Worm (Caenorhabditis elegans) whole organism, late embryonic: Measurements from ENCODE around the gene R02D5.7.

ENCODE experiments used
- F13H6.1 ChIP-seq: sonication (generic microtip); optimal IDR thresholded peaks from 2 replicates; lab custom pipeline; 2016; ENCODE audit warnings: missing genetic modification characterization, missing compliant biosample characterization
- K02D7.2 ChIP-seq: sonication (generic microtip); optimal IDR thresholded peaks from 2 replicates; lab custom pipeline; 2017; ENCODE audit warnings: mild to moderate bottlenecking, missing genetic modification characterization, missing compliant biosample characterization
- Y22D7AL.16 ChIP-seq: sonication (generic microtip); optimal IDR thresholded peaks from 2 replicates; lab custom pipeline; 2016; ENCODE audit warnings: missing genetic modification characterization, missing compliant biosample characterization
- ahr-1 ChIP-seq: sonication (generic microtip); optimal IDR thresholded peaks from 2 replicates; lab custom pipeline; 2016; ENCODE audit warnings: missing genetic modification characterization, missing compliant biosample characterization
- ama-1 ChIP-seq: fragments of 150-350 bp; optimal IDR thresholded peaks from 2 replicates; lab custom pipeline; 2014
- ceh-18 ChIP-seq: sonication (generic microtip); optimal IDR thresholded peaks from 2 replicates; lab custom pipeline; 2016; ENCODE audit warnings: missing genetic modification characterization, missing compliant biosample characterization
- ceh-19 ChIP-seq: fragments of 200-800 bp; sonication (Bioruptor generic); optimal IDR thresholded peaks from 2 replicates; lab custom pipeline; 2018; ENCODE audit warnings: mild to moderate bottlenecking, missing genetic modification characterization, missing compliant biosample characterization
- ceh-2 ChIP-seq: sonication (generic microtip); optimal IDR thresholded peaks from 2 replicates; lab custom pipeline; 2016; ENCODE audit warnings: missing genotype, missing genetic modification characterization, missing compliant biosample characterization
- ceh-24 ChIP-seq: sonication (generic microtip); optimal IDR thresholded peaks from 2 replicates; lab custom pipeline; 2016; ENCODE audit warnings: mild to moderate bottlenecking, missing genetic modification characterization, missing compliant biosample characterization
- ceh-31 ChIP-seq: sonication (generic microtip); optimal IDR thresholded peaks from 2 replicates; lab custom pipeline; 2016; ENCODE audit warnings: missing genetic modification characterization, missing compliant biosample characterization
- ceh-34 ChIP-seq: sonication (generic microtip); optimal IDR thresholded peaks from 2 replicates; lab custom pipeline; 2016; ENCODE audit warnings: mild to moderate bottlenecking, missing genetic modification characterization, missing compliant biosample characterization
- ceh-48 ChIP-seq: sonication (generic microtip); optimal IDR thresholded peaks from 2 replicates; lab custom pipeline; 2016; ENCODE audit warnings: missing genetic modification characterization, inconsistent platforms, missing compliant biosample characterization
- che-1 ChIP-seq: sonication (generic microtip); optimal IDR thresholded peaks from 2 replicates; lab custom pipeline; 2016; ENCODE audit warnings: mild to moderate bottlenecking, missing genetic modification characterization, missing compliant biosample characterization
- dmd-4 ChIP-seq: sonication (generic microtip); optimal IDR thresholded peaks from 2 replicates; lab custom pipeline; 2016; ENCODE audit warnings: borderline replicate concordance, missing genetic modification characterization, missing compliant biosample characterization
- elt-2 ChIP-seq: sonication (generic microtip); optimal IDR thresholded peaks from 2 replicates; lab custom pipeline; 2016; ENCODE audit warnings: missing genetic modification reagents, missing genetic modification characterization, missing compliant biosample characterization
- elt-4 ChIP-seq: sonication (generic microtip); optimal IDR thresholded peaks from 2 replicates; lab custom pipeline; 2016; ENCODE audit warnings: missing genetic modification characterization, missing compliant biosample characterization
- ets-4 ChIP-seq: sonication (generic microtip); optimal IDR thresholded peaks from 2 replicates; lab custom pipeline; 2016; ENCODE audit warnings: missing genetic modification characterization, missing compliant biosample characterization
- eyg-1 ChIP-seq: sonication (generic microtip); optimal IDR thresholded peaks from 2 replicates; lab custom pipeline; 2016; ENCODE audit warnings: missing genotype, missing genetic modification characterization, missing compliant biosample characterization
- fkh-6 ChIP-seq: sonication (generic microtip); optimal IDR thresholded peaks from 2 replicates; lab custom pipeline; 2016; ENCODE audit warnings: missing genetic modification characterization, missing compliant biosample characterization
- hlh-15 ChIP-seq: sonication (generic microtip); optimal IDR thresholded peaks from 2 replicates; lab custom pipeline; 2016; ENCODE audit warnings: missing genetic modification characterization, missing compliant biosample characterization
- hlh-6 ChIP-seq: sonication (generic microtip); optimal IDR thresholded peaks from 2 replicates; lab custom pipeline; 2016; ENCODE audit warnings: missing genotype, missing genetic modification characterization, missing compliant biosample characterization
- hlh-8 ChIP-seq: sonication (generic microtip); optimal IDR thresholded peaks from 2 replicates; lab custom pipeline; 2016; ENCODE audit warnings: missing genotype, missing genetic modification characterization, missing compliant biosample characterization
- lim-6 ChIP-seq: sonication (generic microtip); optimal IDR thresholded peaks from 2 replicates; lab custom pipeline; 2016; ENCODE audit warnings: missing genetic modification characterization, missing compliant biosample characterization
- lin-11 ChIP-seq: fragments of 200-800 bp; sonication (Bioruptor generic); optimal IDR thresholded peaks from 2 replicates; lab custom pipeline; 2018; ENCODE audit warnings: mild to moderate bottlenecking, missing genetic modification characterization, missing compliant biosample characterization
- madf-2 ChIP-seq: sonication (generic microtip); optimal IDR thresholded peaks from 2 replicates; lab custom pipeline; 2017; ENCODE audit warnings: missing genetic modification characterization, missing compliant biosample characterization
- mec-3 ChIP-seq: sonication (generic microtip); optimal IDR thresholded peaks from 2 replicates; lab custom pipeline; 2016; ENCODE audit warnings: borderline replicate concordance, missing genetic modification characterization, missing compliant biosample characterization
- nfya-1 ChIP-seq: sonication (generic microtip); optimal IDR thresholded peaks from 2 replicates; lab custom pipeline; 2017; ENCODE audit warnings: missing genetic modification characterization, mild to moderate bottlenecking, missing compliant biosample characterization, antibody characterized with exemption, moderate library complexity
- nhr-11 ChIP-seq: fragments of 150-350 bp; optimal IDR thresholded peaks from 2 replicates; lab custom pipeline; 2014; ENCODE audit warnings: missing biosample characterization, missing genetic modification characterization
- nhr-232 ChIP-seq: sonication (generic microtip); optimal IDR thresholded peaks from 2 replicates; lab custom pipeline; 2016; ENCODE audit warnings: missing genetic modification characterization, missing compliant biosample characterization
- npax-4 ChIP-seq: sonication (generic microtip); optimal IDR thresholded peaks from 2 replicates; lab custom pipeline; 2016; ENCODE audit warnings: missing genetic modification characterization, missing compliant biosample characterization
- odd-2 ChIP-seq: sonication (generic microtip); optimal IDR thresholded peaks from 2 replicates; lab custom pipeline; 2017; ENCODE audit warnings: antibody characterized with exemption, mild to moderate bottlenecking, missing genetic modification characterization, missing compliant biosample characterization
- pag-3 ChIP-seq: sonication (generic microtip); optimal IDR thresholded peaks from 2 replicates; lab custom pipeline; 2016; ENCODE audit warnings: missing compliant biosample characterization, missing genetic modification characterization, borderline replicate concordance
- pat-9 ChIP-seq: fragments of 200-800 bp; sonication (Bioruptor generic); optimal IDR thresholded peaks from 2 replicates; lab custom pipeline; 2018; ENCODE audit warnings: mild to moderate bottlenecking, missing genetic modification characterization, moderate library complexity, missing compliant biosample characterization
- pax-1 ChIP-seq: fragments of 150-350 bp; optimal IDR thresholded peaks from 2 replicates; lab custom pipeline; 2014; ENCODE audit warnings: missing biosample characterization, missing genetic modification characterization
- pha-2 ChIP-seq: sonication (generic microtip); optimal IDR thresholded peaks from 2 replicates; lab custom pipeline; 2017; ENCODE audit warnings: mild to moderate bottlenecking, missing genetic modification characterization, missing compliant biosample characterization
- pha-4 ChIP-seq: fragments of 150-350 bp; optimal IDR thresholded peaks from 2 replicates; lab custom pipeline; 2018; ENCODE audit warnings: missing biosample characterization, missing genetic modification reagents, missing genetic modification characterization
- ref-2 ChIP-seq: sonication (generic microtip); optimal IDR thresholded peaks from 2 replicates; lab custom pipeline; 2016; ENCODE audit warnings: missing genetic modification characterization, missing compliant biosample characterization
- sox-2 ChIP-seq: fragments of 200-800 bp; sonication (Bioruptor generic); IDR thresholded peaks from 2 replicates; pipeline ENCODE4 v1.3.6; 2022; ENCODE audit warnings: missing genetic modification reagents, missing genetic modification characterization, missing compliant biosample characterization
- sox-4 ChIP-seq: sonication (generic microtip); optimal IDR thresholded peaks from 2 replicates; lab custom pipeline; 2017; ENCODE audit warnings: mild to moderate bottlenecking, missing genetic modification characterization, inconsistent platforms, missing compliant biosample characterization
- tbx-7 ChIP-seq: sonication (generic microtip); optimal IDR thresholded peaks from 2 replicates; lab custom pipeline; 2016; ENCODE audit warnings: missing genotype, missing genetic modification characterization, missing compliant biosample characterization
- ttx-3 ChIP-seq: sonication (generic microtip); optimal IDR thresholded peaks from 2 replicates; lab custom pipeline; 2016; ENCODE audit warnings: missing genetic modification reagents, missing genetic modification characterization, missing compliant biosample characterization
- unc-3 ChIP-seq, 2 experiments: fragments of 200-800 bp in 1 of 2; sonication (Bioruptor generic) in 1 of 2; sonication (generic microtip) in 1 of 2; conservative IDR thresholded peaks in 1 of 2; optimal IDR thresholded peaks in 1 of 2; 2 replicates each; pipeline versions ENCODE4 v1.3.6 to Lab custom; 2016 to 2022; ENCODE audit warnings: missing compliant biosample characterization in 2 of 2, missing genetic modification characterization in 2 of 2, missing genetic modification reagents in 1 of 2
- unc-55 ChIP-seq: sonication (generic microtip); optimal IDR thresholded peaks from 2 replicates; lab custom pipeline; 2017; ENCODE audit warnings: missing biosample characterization, missing genetic modification reagents, missing genetic modification characterization
- unc-86 ChIP-seq: sonication (generic microtip); optimal IDR thresholded peaks from 2 replicates; lab custom pipeline; 2016; ENCODE audit warnings: missing genetic modification characterization, missing compliant biosample characterization
- ztf-16 ChIP-seq: sonication (generic microtip); optimal IDR thresholded peaks from 2 replicates; lab custom pipeline; 2017; ENCODE audit warnings: missing genetic modification characterization, missing compliant biosample characterization

The R02D5.7 gene

DNA sequence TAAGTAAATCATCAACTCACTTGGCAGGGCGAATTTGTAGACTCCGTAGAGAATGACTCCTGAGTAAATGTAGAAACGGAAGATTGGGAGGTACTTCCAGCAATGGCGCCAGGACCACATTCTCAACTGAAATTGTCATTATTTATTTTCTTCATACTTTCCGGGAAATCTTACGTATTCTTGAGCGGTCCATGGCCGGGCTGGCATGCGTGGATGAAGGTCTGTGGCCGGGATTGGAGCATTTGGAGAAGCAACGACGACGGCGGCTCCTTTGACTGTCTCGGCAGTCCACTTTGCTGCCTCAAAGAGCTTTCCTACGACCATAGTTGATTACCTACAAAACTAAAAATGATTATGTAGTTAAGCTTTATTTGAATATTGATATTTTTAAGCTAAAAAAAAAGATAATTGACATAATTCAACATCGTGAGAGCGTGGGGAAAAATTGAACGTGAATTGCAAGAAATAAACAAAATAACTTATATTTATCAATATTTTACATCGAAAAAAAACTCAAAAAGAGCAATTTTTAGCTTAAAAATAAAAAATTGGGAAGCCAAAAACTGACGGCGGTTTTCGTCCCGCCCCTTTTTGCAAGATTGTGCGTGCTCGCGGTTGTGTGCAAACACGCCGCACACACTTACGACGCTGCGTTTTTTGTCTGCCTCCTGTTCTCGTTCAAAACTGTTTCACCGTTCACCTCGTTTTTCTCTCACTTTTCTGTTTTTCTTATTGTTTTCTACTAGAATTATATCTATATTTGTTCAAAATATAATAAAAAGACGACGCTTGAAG is 42.7 kb upstream of the R02D5.7 start, which contains the start of gene ril-1 (continued):
- peak; percentile 3 for TF ChIP-seq eyg-1
- TF ChIP-seq elt-4 (tag; lab: Kevin White, UChicago) = no peak
- TF ChIP-seq hlh-8 (tag; lab: Kevin White, UChicago) = no peak
- peak; percentile 44 for TF ChIP-seq ceh-31 (tag; lab: Kevin White, UChicago)
- TF ChIP-seq odd-2 = no peak
- TF ChIP-seq elt-2 (tag; lab: Kevin White, UChicago) = peak; percentile 74
- peak; percentile 53 for TF ChIP-seq ttx-3 (tag; lab: Kevin White, UChicago)
- no peak for TF ChIP-seq nhr-11 (tag; lab: Kevin White, UChicago)
- TF ChIP-seq pag-3 = no peak
- TF ChIP-seq K02D7.2 = no peak
- TF ChIP-seq fkh-6 (tag; lab: Kevin White, UChicago) = peak; percentile 10
- TF ChIP-seq mec-3 (tag; lab: Kevin White, UChicago) = no peak
- no peak for TF ChIP-seq dmd-4
- TF ChIP-seq che-1 (tag; lab: Kevin White, UChicago) = peak; percentile 37
- no peak for TF ChIP-seq ama-1 (lab: Kevin White, UChicago)
- TF ChIP-seq hlh-15 (tag; lab: Kevin White, UChicago) = no peak
- no peak for TF ChIP-seq pha-4 (tag; lab: Kevin White, UChicago)
- no peak for TF ChIP-seq sox-2 (GFP tag; lab: Robert Waterston, UW)
- no peak for TF ChIP-seq nhr-232 (tag; lab: Kevin White, UChicago)
- peak; percentile 29 for TF ChIP-seq nfya-1
- TF ChIP-seq unc-86 (tag; lab: Kevin White, UChicago) = peak; percentile 33
- TF ChIP-seq unc-55 = no peak
- TF ChIP-seq tbx-7 (tag; lab: Kevin White, UChicago) = no peak
- TF ChIP-seq pax-1 (tag; lab: Kevin White, UChicago) = no peak

DNA sequence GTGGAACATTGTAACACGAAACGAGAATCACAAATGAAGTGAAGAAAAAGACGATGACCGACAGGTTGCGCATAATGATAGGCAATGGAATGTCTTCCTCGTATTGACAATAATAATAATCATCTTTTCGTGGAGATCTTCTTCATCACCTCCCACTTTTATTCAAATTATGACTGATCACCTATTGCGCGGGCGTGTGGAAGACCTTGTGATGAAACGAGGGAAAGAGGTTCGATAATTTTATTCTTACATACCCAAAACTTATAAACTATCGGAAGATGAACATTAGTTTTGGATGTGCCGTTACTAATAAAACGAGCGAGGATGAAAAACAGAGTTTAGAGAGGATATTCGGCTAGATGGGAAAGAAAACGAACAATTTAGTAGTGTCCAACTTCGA is 41.8 kb upstream of the R02D5.7 start, which contains the start of gene C53A5.2:
TSS of gene C53A5.2 (minus strand) at position 101 of the 400 bp plus-strand sequence.
- TF ChIP-seq ceh-19 (no peak), ceh-24 (no peak), pha-2 (no peak), pag-3 (no peak), lin-11 (tag; lab: Kevin White, UChicago) (no peak), che-1 (tag; lab: Kevin White, UChicago) (no peak), ceh-2 (no peak), ahr-1 (tag; lab: Kevin White, UChicago) (no peak), F13H6.1 (tag; lab: Kevin White, UChicago) (no peak), odd-2 (no peak), pha-4 (tag; lab: Kevin White, UChicago) (no peak), madf-2 (tag; lab: Kevin White, UChicago) (no peak), lim-6 (tag; lab: Kevin White, UChicago) (no peak), ets-4 (tag; lab: Kevin White, UChicago) (no peak), elt-4 (tag; lab: Kevin White, UChicago) (no peak), ref-2 (tag; lab: Kevin White, UChicago) (no peak), unc-3 (GFP tag; conservative IDR thresholded peaks at IDR 0.05; lab: Robert Waterston, UW) (no peak), unc-3 (tag; optimal IDR thresholded peaks at IDR 0.05; lab: Kevin White, UChicago) (no peak), nfya-1 (no peak), nhr-232 (tag; lab: Kevin White, UChicago) (no peak)

DNA sequence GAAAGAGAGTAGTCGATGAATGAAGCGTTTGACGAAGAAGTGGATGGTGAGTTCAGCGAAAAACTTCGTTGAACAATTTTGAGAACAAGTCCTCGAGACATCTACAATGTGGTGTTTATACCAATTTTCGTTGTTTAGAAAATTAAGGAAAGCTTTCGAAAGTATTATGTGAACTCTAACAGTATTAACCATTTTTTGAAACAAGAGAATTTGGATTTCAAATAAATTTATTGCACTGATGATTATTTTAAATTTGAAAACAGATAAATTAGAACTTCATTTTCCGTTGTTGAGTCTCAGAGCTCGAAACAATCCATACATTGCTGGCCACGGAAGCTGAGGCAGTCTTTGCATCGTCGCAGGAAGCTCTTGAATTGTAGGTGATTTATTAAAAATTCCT is 41.2 kb upstream of the R02D5.7 start, which contains the start of gene C53A5.16:
TSS of gene C53A5.16 (minus strand) at position 101 of the 400 bp plus-strand sequence.
- TF ChIP-seq lin-11 (tag; lab: Kevin White, UChicago) = no peak
- no peak for TF ChIP-seq ceh-18 (tag; lab: Kevin White, UChicago)
- no peak for TF ChIP-seq Y22D7AL.16 (tag; lab: Kevin White, UChicago)
- TF ChIP-seq ahr-1 (tag; lab: Kevin White, UChicago) = no peak
- no peak for TF ChIP-seq ceh-34 (tag; lab: Kevin White, UChicago)
- TF ChIP-seq unc-86 (tag; lab: Kevin White, UChicago) = no peak
- no peak for TF ChIP-seq pat-9 (tag; lab: Kevin White, UChicago)
- TF ChIP-seq elt-4 (tag; lab: Kevin White, UChicago) = no peak
- no peak for TF ChIP-seq hlh-6 (tag; lab: Kevin White, UChicago)
- no peak for TF ChIP-seq pha-4 (tag; lab: Kevin White, UChicago)
- TF ChIP-seq ceh-48 = no peak
- TF ChIP-seq hlh-15 (tag; lab: Kevin White, UChicago) = no peak
- TF ChIP-seq sox-4 (tag; lab: Kevin White, UChicago) = no peak
- no peak for TF ChIP-seq nhr-232 (tag; lab: Kevin White, UChicago)
- no peak for TF ChIP-seq F13H6.1 (tag; lab: Kevin White, UChicago)
- no peak for TF ChIP-seq madf-2 (tag; lab: Kevin White, UChicago)
- no peak for TF ChIP-seq dmd-4
- no peak for TF ChIP-seq npax-4 (tag; lab: Kevin White, UChicago)
- TF ChIP-seq ztf-16 (tag; lab: Kevin White, UChicago) = no peak
- TF ChIP-seq pag-3 = no peak
